Worm (Caenorhabditis elegans): ENCODE data around the gene gcy-15.

DNA sequence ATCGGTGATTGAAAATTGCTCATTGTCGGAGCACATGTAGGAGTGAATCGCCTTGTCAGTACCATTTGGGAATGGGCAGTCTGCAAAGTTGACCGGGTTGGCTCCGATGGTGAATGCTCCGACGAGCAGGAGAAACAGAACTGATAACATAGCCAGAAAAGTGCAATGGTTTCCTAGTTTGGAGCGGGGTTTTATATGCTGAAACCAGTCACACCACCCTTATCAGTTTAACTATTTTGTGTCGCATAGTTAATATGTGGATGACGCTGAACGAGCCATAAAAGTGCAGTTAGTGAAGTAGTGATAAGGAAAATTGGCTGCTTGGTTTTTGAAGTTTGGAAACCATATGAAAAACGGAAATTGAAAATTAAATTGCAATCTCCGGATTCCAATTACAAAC, 49.0 kb upstream of the gcy-15 start, which contains the start of gene C17F4.7:
- TF ChIP-seq elt-3 (tag; optimal IDR thresholded peaks at IDR 0.05) (no peak), fkh-10 (GFP tag; optimal IDR thresholded peaks at IDR 0.05) (no peak), sox-4 (tag; optimal IDR thresholded peaks at IDR 0.05) (no peak), nhr-77 (tag; optimal IDR thresholded peaks at IDR 0.05) (no peak), lir-3 (tag; optimal IDR thresholded peaks at IDR 0.05; ENCODE audit: poor library complexity) (no peak), ces-1 (GFP tag; optimal IDR thresholded peaks at IDR 0.05) (no peak), lin-15B (tag; optimal IDR thresholded peaks at IDR 0.05) (no peak)

Measured in whole organism, L1 larva.